Fruit fly (Drosophila melanogaster): ENCODE results near the gene CG46310.

The CG46310 gene

dm6 chr3R:23133301-23133828, 40.3 kb upstream of the CG46310 start (continued):
- TF ChIP-seq salr (GFP tag; optimal IDR thresholded peaks at IDR 0.05) = no peak
- TF ChIP-seq CG9139 (GFP tag; optimal IDR thresholded peaks at IDR 0.05) = no peak
- TF ChIP-seq CG1621 (tag; optimal IDR thresholded peaks at IDR 0.05) = no peak
- no peak for TF ChIP-seq topi (GFP tag; optimal IDR thresholded peaks at IDR 0.05)
- TF ChIP-seq Sox14 (GFP tag; optimal IDR thresholded peaks at IDR 0.05) = no peak
- TF ChIP-seq CG6792 (GFP tag; optimal IDR thresholded peaks at IDR 0.05) = no peak
- no peak for TF ChIP-seq Eip75B (GFP tag; optimal IDR thresholded peaks at IDR 0.05)
- no peak for TF ChIP-seq Ets21C (GFP tag; optimal IDR thresholded peaks at IDR 0.05)
- no peak for TF ChIP-seq Smox (GFP tag; optimal IDR thresholded peaks at IDR 0.05)
- TF ChIP-seq CG10631 (GFP tag; optimal IDR thresholded peaks at IDR 0.05) = no peak

DNA sequence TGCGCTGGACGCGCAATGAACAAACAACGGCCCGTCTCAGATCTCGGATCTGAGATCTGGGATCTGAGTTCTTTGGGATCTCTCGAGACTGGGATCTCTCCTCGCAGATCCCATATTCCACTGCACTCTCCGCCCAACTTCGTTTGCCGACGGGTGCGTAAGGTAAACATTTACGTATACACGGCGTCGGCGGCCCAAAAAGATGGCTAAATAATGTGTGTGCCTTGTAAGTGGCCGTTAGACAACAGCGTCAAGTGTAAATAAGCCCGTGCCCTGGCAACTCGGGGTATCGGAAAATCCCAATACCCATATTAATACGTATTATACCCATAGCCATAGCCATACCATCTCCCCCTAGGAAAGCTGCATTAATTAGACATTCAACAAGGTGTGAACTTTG, 39.0 kb upstream of the CG46310 start:
- no peak for TF ChIP-seq Sox102F (GFP tag; optimal IDR thresholded peaks at IDR 0.05)
- peak; percentile 79 for TF ChIP-seq fkh (GFP tag; optimal IDR thresholded peaks at IDR 0.05)

dm6 chr3R:23138439-23138838, 35.2 kb upstream of the CG46310 start:
- no peak for TF ChIP-seq Hr38 (GFP tag; optimal IDR thresholded peaks at IDR 0.05)
- TF ChIP-seq OdsH (GFP tag; optimal IDR thresholded peaks at IDR 0.05) = no peak

DNA sequence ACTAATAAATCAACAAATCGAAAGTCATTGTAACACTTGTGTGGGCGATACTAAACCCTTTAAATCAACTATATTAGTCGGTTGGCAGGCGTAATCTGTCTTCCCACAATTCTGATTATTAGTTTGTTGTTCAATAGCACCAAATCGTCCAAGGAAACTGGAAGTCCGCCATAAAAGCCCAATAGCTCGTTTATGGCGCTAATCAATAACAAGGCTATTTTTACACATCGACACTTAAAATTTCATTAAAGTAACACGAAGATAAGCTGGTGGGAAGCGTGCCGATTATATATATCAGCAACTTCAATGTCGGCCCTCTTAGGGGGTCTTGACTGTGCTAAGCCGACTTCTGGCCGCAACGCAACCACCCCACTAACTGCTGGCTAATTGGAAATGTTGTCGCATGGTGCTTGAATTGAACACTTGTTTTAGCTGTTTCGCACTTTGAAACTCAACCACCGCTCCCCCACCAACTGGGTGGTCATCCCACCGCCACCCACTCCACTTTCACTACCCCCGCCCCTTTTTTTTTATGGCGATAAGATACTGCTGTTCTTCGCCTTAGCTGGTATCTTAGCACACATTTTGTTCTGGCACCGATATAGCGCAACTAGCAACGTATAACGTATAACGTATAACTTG, 34.6 kb upstream of the CG46310 start:
- no peak for TF ChIP-seq CG7368 (GFP tag; optimal IDR thresholded peaks at IDR 0.05)
- TF ChIP-seq CG11762 (GFP tag; optimal IDR thresholded peaks at IDR 0.05; ENCODE audit: insufficient read depth) = no peak
- no peak for TF ChIP-seq Ets96B (tag; optimal IDR thresholded peaks at IDR 0.05)
- peak; percentile 42 for TF ChIP-seq Eip78C (GFP tag)
- TF ChIP-seq CG3919 (GFP tag; optimal IDR thresholded peaks at IDR 0.05) = no peak
- no peak for TF ChIP-seq CG6792 (GFP tag; optimal IDR thresholded peaks at IDR 0.05)

dm6 chr3R:23139634-23140010, 34.1 kb upstream of the CG46310 start:
- TF ChIP-seq fkh (GFP tag; optimal IDR thresholded peaks at IDR 0.05) (peak; percentile 11), svp (GFP tag) (no peak), CG32006 (GFP tag; optimal IDR thresholded peaks at IDR 0.05) (peak; percentile 1), Blimp-1 (GFP tag; optimal IDR thresholded peaks at IDR 0.05) (no peak)

DNA sequence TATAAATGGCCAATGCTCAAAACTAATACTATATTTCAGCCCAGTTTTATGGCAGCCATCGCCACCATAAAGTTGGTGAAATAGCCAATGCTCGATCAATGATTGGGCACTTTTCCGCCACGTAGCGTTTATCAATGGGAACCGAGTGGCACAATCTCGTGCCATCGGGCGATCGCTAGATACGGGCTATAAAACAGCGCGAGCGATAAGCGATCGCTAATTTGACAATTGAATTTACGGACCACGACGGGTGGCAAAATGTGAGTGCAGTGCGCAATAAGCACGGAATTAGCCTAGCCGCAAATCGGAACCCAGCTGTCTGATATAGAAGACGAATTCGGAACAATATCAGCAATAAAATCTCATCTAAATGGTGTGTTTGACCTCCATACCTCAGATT, 33.4 kb upstream of the CG46310 start:
- TF ChIP-seq vri (GFP tag; optimal IDR thresholded peaks at IDR 0.05) (peak; percentile 26), CG10669 (GFP tag; optimal IDR thresholded peaks at IDR 0.05) (no peak)

DNA sequence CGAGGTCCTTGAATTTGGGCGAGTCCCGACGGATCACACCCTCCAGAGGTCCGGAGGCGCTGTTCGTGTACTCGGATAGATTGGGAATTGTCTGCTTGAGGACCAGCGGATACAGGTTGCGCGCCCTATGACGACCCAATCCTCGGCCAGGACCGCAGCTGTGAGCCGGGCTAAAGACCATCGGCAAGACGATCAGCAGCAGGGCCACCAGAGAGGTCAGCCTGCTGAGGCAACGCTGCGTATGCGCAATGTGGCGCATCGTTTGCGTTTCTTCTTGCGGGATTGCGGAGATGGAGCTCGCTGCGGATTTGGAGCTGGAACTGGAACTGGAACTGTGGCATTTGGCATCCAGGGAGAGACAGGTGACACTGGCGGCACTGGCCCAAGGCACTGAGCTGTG, 32.6 kb upstream of the CG46310 start:
- TF ChIP-seq Hr39 (GFP tag; optimal IDR thresholded peaks at IDR 0.05) (no peak), topi (GFP tag; optimal IDR thresholded peaks at IDR 0.05) (no peak)

DNA sequence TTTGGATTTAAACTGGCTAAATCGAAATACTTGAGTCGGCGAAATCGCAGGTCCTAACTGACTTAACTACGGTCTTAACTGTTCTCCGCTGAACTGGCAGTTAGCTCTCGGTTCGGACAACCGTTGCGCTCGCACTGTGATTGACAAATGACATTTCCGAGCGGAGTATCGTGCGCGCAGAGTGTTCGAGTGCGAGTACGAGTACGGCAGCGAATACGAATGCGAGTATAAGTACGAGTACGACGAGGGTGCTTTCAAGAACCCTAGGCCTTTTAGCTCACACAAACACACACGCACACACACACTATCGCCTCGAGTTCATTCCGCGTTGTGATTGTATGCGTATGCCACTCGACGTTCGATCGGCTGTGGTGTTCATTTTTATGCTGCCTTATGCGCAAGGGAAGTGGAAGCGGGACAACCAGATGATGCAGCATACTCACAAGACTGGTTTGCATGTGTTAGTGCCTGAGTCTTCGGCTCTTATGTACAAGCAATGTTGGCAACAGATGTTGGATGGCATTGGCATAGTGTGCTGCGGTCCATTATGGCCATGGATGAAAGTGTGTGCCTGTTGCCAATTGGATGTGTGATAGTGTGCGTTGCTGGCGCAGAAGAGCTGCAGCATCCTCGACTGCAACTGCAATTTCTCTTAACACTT, 31.9 kb upstream of the CG46310 start, which contains the start of gene hh:
TSS of gene hh (minus strand) at position 229 of the 661 bp plus-strand sequence.
- no peak for TF ChIP-seq Hr39 (GFP tag; optimal IDR thresholded peaks at IDR 0.05)
- TF ChIP-seq CG8119 (GFP tag; IDR thresholded peaks at IDR 0.05) = 0 out of 3 replicates have a peak, but pooled peaks have one; percentile 16
- peak; percentile 19 for TF ChIP-seq vri (GFP tag; optimal IDR thresholded peaks at IDR 0.05)
- TF ChIP-seq spab (GFP tag; optimal IDR thresholded peaks at IDR 0.05) = no peak
- TF ChIP-seq ss (GFP tag; optimal IDR thresholded peaks at IDR 0.05) = peak; percentile 15 to 40
- TF ChIP-seq Eip78C (GFP tag) = peak; percentile 59
- peak; percentile 9 for TF ChIP-seq dsx (GFP tag; optimal IDR thresholded peaks at IDR 0.05; ENCODE audit: poor library complexity, severe bottlenecking)
- no peak for TF ChIP-seq esn (GFP tag; optimal IDR thresholded peaks at IDR 0.05)
- peak; percentile 4 for TF ChIP-seq fkh (GFP tag; optimal IDR thresholded peaks at IDR 0.05)
- no peak for TF ChIP-seq Gug (GFP tag; IDR thresholded peaks at IDR 0.05)
- TF ChIP-seq CG8319 (GFP tag; optimal IDR thresholded peaks at IDR 0.05) = no peak
- TF ChIP-seq Blimp-1 (GFP tag; optimal IDR thresholded peaks at IDR 0.05) = peak; percentile 57
